Fruit fly (Drosophila melanogaster) whole organism, adult: ENCODE measurements around the gene CG32413.

Experiments used
- CG11617 ChIP-seq: fragments of 200-800 bp; sonication (Bioruptor generic); optimal IDR thresholded peaks from 2 replicates; lab custom pipeline; 2017; ENCODE audit warnings: mild to moderate bottlenecking, missing biosample characterization, missing genetic modification reagents, missing genetic modification characterization
- CG12768 ChIP-seq: fragments of 200-800 bp; sonication (Bioruptor generic); optimal IDR thresholded peaks from 2 replicates; lab custom pipeline; 2017; ENCODE audit warnings: missing biosample characterization, missing genetic modification characterization, mild to moderate bottlenecking, moderate library complexity, missing genetic modification reagents
- CG14711 ChIP-seq: fragments of 200-800 bp; sonication (Bioruptor generic); optimal IDR thresholded peaks from 2 replicates; lab custom pipeline; 2018; ENCODE audit warnings: missing biosample characterization, mild to moderate bottlenecking, missing genetic modification characterization, moderate library complexity
- CG1620 ChIP-seq: fragments of 200-800 bp; sonication (Bioruptor generic); optimal IDR thresholded peaks from 2 replicates; lab custom pipeline; 2016; ENCODE audit warnings: missing biosample characterization, missing genetic modification characterization
- CG33017 ChIP-seq: fragments of 200-800 bp; sonication (Bioruptor generic); optimal IDR thresholded peaks from 2 replicates; lab custom pipeline; 2018; ENCODE audit warnings: missing biosample characterization, mild to moderate bottlenecking, missing genetic modification characterization, moderate library complexity
- CG5204 ChIP-seq: fragments of 200-800 bp; sonication (Bioruptor generic); optimal IDR thresholded peaks from 2 replicates; lab custom pipeline; 2016; ENCODE audit warnings: missing biosample characterization, missing genetic modification characterization
- CG7045 ChIP-seq: fragments of 200-800 bp; sonication (Bioruptor generic); optimal IDR thresholded peaks from 2 replicates; lab custom pipeline; 2017; ENCODE audit warnings: missing biosample characterization, mild to moderate bottlenecking, missing genetic modification characterization
- CG7101 ChIP-seq: fragments of 200-800 bp; sonication (Bioruptor generic); optimal IDR thresholded peaks from 2 replicates; lab custom pipeline; 2018; ENCODE audit warnings: missing biosample characterization, mild to moderate bottlenecking, missing genetic modification characterization, moderate library complexity
- Clk ChIP-seq: fragments of 200-800 bp; sonication (Bioruptor generic); optimal IDR thresholded peaks from 2 replicates; lab custom pipeline; 2017; ENCODE audit warnings: missing biosample characterization, missing genetic modification characterization
- Crg-1 ChIP-seq: fragments of 200-800 bp; sonication (Bioruptor generic); optimal IDR thresholded peaks from 2 replicates; lab custom pipeline; 2016; ENCODE audit warnings: missing biosample characterization, missing genetic modification characterization
- Hr96 ChIP-seq: fragments of 200-800 bp; sonication (Bioruptor generic); optimal IDR thresholded peaks from 2 replicates; lab custom pipeline; 2016; ENCODE audit warnings: missing biosample characterization, missing genetic modification characterization
- Mnt ChIP-seq: fragments of 200-800 bp; sonication (Bioruptor generic); optimal IDR thresholded peaks from 2 replicates; lab custom pipeline; 2016; ENCODE audit warnings: missing biosample characterization, mild to moderate bottlenecking, missing genetic modification characterization
- bab1 ChIP-seq: fragments of 200-800 bp; sonication (Bioruptor generic); optimal IDR thresholded peaks from 3 replicates; lab custom pipeline; 2019; ENCODE audit warnings: missing biosample characterization, mild to moderate bottlenecking, missing genetic modification characterization, moderate library complexity
- cic ChIP-seq: fragments of 200-800 bp; sonication (Bioruptor generic); optimal IDR thresholded peaks from 2 replicates; lab custom pipeline; 2017; ENCODE audit warnings: missing biosample characterization, mild to moderate bottlenecking, missing genetic modification characterization, moderate library complexity
- cnc ChIP-seq, 2 experiments: fragments of >200 bp; optimal IDR thresholded peaks; 2 replicates each; lab custom pipeline; 2017
- kay ChIP-seq: fragments of 200-800 bp; sonication (Bioruptor generic); peaks from one replicate; lab custom pipeline; 2016; ENCODE audit warnings: missing biosample characterization, missing genetic modification characterization, borderline replicate concordance
- ovo ChIP-seq: fragments of 200-800 bp; sonication (Bioruptor generic); optimal IDR thresholded peaks from 2 replicates; lab custom pipeline; 2016; ENCODE audit warnings: missing biosample characterization, missing genetic modification characterization
- pad ChIP-seq: fragments of 200-800 bp; sonication (Bioruptor generic); optimal IDR thresholded peaks from 3 replicates; lab custom pipeline; 2017; ENCODE audit warnings: missing biosample characterization, missing genetic modification characterization, mild to moderate bottlenecking, moderate library complexity, missing genetic modification reagents
- tj ChIP-seq: fragments of 200-800 bp; sonication (Bioruptor generic); optimal IDR thresholded peaks from 3 replicates; lab custom pipeline; 2017; ENCODE audit warnings: missing biosample characterization, mild to moderate bottlenecking, missing genetic modification characterization, moderate library complexity
- toe ChIP-seq: fragments of 200-800 bp; sonication (Bioruptor generic); optimal IDR thresholded peaks from 2 replicates; lab custom pipeline; 2016; ENCODE audit warnings: missing biosample characterization, missing genetic modification characterization

CG32413 gene

DNA sequence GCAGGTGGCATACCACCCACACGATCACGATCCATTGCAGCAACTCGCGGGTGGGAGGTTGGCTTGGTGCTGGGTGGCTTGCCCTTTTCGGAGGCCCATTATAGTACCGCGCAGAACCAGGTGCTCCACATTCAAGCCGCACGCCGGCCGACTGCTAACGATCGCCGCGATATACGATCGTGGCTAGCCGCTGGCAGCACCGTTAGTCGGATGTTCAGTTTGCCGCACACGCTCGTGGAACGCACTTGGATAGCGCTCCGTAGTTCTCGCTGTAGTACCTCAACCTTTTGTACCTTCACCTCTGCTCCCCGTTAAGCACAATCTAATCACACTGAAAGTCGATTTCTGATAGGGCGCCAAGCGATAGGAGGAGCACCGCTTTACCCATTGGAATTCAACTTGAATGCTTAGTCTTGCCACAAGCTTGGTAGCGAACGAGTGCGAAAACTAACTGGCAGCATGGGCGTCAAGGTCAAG lies 19.8 kb upstream of the CG32413 start, which contains the start of gene CG33523:
CG33523 (plus strand) TSS at position 217 of the 477 bp plus-strand sequence.
- TF ChIP-seq CG33017 (tag; lab: Kevin White, UChicago) (no peak), CG1620 (GFP tag; lab: Kevin White, UChicago) (no peak), kay (no peak), CG11617 (GFP tag; lab: Kevin White, UChicago) (no peak), cic (GFP tag; lab: Kevin White, UChicago) (peak; percentile 39), Clk (GFP tag; lab: Kevin White, UChicago) (no peak), Hr96 (GFP tag; lab: Kevin White, UChicago) (peak; percentile 43), toe (no peak), CG12768 (peak; percentile 41), bab1 (GFP tag; lab: Kevin White, UChicago) (no peak), ovo (GFP tag; lab: Kevin White, UChicago) (peak; percentile 79), Mnt (GFP tag; lab: Kevin White, UChicago) (peak; percentile 42), CG14711 (tag; lab: Kevin White, UChicago) (no peak)

DNA sequence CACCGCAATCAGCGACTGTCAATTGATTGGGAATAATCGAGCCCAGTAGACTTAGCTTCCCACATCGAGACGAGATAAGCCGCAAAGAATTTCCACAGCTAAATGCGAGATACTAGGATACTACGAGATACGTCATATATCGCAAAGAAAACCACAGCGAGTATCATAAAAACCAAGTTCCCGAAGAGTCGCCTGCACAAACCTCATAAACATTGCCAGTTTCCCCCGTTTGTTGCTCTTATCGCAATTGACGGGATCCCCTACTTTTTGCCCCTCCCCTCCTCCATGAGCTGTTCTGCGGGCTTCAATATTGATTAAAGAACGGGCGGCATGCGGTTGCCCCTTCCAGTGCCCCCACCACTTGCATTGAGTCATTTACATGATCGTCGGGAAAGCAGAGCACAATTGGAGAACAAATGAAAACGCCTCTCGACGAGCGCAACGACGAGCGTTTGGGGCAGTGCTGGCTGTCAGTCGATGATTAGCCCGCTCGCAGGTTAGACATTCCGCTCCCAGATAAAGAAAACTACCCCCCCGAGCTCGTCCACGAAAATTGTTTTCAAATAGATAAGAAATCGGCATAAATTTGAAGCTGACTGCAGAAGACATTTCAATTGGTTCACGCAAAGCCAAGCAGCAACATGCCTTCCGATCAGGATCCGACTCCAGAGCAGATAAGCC lies 18.3 kb upstream of the CG32413 start, which contains the start of gene CG32407:
CG32407 (plus strand) TSS at position 51 of the 681 bp plus-strand sequence.
- TF ChIP-seq CG5204 (GFP tag; lab: Kevin White, UChicago) = no peak
- TF ChIP-seq toe = peak; percentile 8
- peak; percentile 53 for TF ChIP-seq Hr96 (GFP tag; lab: Kevin White, UChicago)
- TF ChIP-seq Mnt (GFP tag; lab: Kevin White, UChicago) = peak; percentile 71
- peak; percentile 36 for TF ChIP-seq Crg-1 (GFP tag; lab: Kevin White, UChicago)
- TF ChIP-seq CG33017 (tag; lab: Kevin White, UChicago) = no peak
- peak; percentile 64 for TF ChIP-seq pad
- no peak for TF ChIP-seq kay
- TF ChIP-seq cnc (optimal IDR thresholded peaks at IDR 0.05; lab: Kevin White, UChicago) = no peak
- no peak for TF ChIP-seq Clk (GFP tag; lab: Kevin White, UChicago)
- TF ChIP-seq tj = no peak
- TF ChIP-seq CG7045 (GFP tag; lab: Kevin White, UChicago) = peak; percentile 6
- no peak for TF ChIP-seq CG1620 (GFP tag; lab: Kevin White, UChicago)
- peak; percentile 45 for TF ChIP-seq CG12768
- peak; percentile 24 for TF ChIP-seq ovo (GFP tag; lab: Kevin White, UChicago)
- TF ChIP-seq CG14711 (tag; lab: Kevin White, UChicago) = no peak
- peak; percentile 23 for TF ChIP-seq CG7101 (tag; lab: Kevin White, UChicago)
- peak; percentile 59 for TF ChIP-seq cic (GFP tag; lab: Kevin White, UChicago)
- TF ChIP-seq CG11617 (GFP tag; lab: Kevin White, UChicago) = peak; percentile 13
- no peak for TF ChIP-seq bab1 (GFP tag; lab: Kevin White, UChicago)

- TF ChIP-seq Mnt (GFP tag; lab: Kevin White, UChicago) (no peak), Hr96 (GFP tag; lab: Kevin White, UChicago) (no peak), cnc (optimal IDR thresholded peaks at IDR 0.05; lab: Kevin White, UChicago) (no peak), CG12768 (no peak), CG14711 (tag; lab: Kevin White, UChicago) (no peak), pad (no peak), toe (no peak), CG11617 (GFP tag; lab: Kevin White, UChicago) (no peak), CG7101 (tag; lab: Kevin White, UChicago) (no peak), CG33017 (tag; lab: Kevin White, UChicago) (no peak), tj (no peak), ovo (GFP tag; lab: Kevin White, UChicago) (no peak), CG5204 (GFP tag; lab: Kevin White, UChicago) (no peak), Clk (GFP tag; lab: Kevin White, UChicago) (no peak), kay (no peak), CG1620 (GFP tag; lab: Kevin White, UChicago) (no peak), Crg-1 (GFP tag; lab: Kevin White, UChicago) (no peak)
Observed at dm6 chr3L:5921216-5921615, 17.4 kb upstream of the CG32413 start, which contains the start of gene PXo. Gene PXo, minus strand, starts transcription at chr3L:5921316.

- no peak for TF ChIP-seq tj
- no peak for TF ChIP-seq Crg-1 (GFP tag; lab: Kevin White, UChicago)
- TF ChIP-seq toe = no peak
- TF ChIP-seq Hr96 (GFP tag; lab: Kevin White, UChicago) = no peak
- TF ChIP-seq CG7045 (GFP tag; lab: Kevin White, UChicago) = no peak
- no peak for TF ChIP-seq CG1620 (GFP tag; lab: Kevin White, UChicago)
- TF ChIP-seq cic (GFP tag; lab: Kevin White, UChicago) = peak; percentile 12
- TF ChIP-seq bab1 (GFP tag; lab: Kevin White, UChicago) = no peak
Observed at dm6 chr3L:5920778-5921177, 16.9 kb upstream of the CG32413 start.

dm6 chr3L:5907077-5907476 lies 3.2 kb upstream of the CG32413 start, which contains the start of gene CG13288:
Gene CG13288, plus strand, starts transcription at chr3L:5907381.
- TF ChIP-seq toe (no peak), CG11617 (GFP tag; lab: Kevin White, UChicago) (no peak), CG7101 (tag; lab: Kevin White, UChicago) (no peak), pad (no peak), CG1620 (GFP tag; lab: Kevin White, UChicago) (no peak), CG14711 (tag; lab: Kevin White, UChicago) (no peak), cnc (optimal IDR thresholded peaks at IDR 0.05; lab: Kevin White, UChicago) (no peak), kay (no peak)

dm6 chr3L:5906599-5906998 lies 2.7 kb upstream of the CG32413 start, which contains the start of gene CG10486:
Gene CG10486, minus strand, starts transcription at chr3L:5906699.
- TF ChIP-seq toe = no peak
- no peak for TF ChIP-seq ovo (GFP tag; lab: Kevin White, UChicago)
- TF ChIP-seq CG7045 (GFP tag; lab: Kevin White, UChicago) = no peak
- no peak for TF ChIP-seq cic (GFP tag; lab: Kevin White, UChicago)
